Worm (Caenorhabditis elegans) whole organism, L4 larva: Measurements from ENCODE around the gene T07C12.10.
"Not testable (repeated sequence)": the region's sequence is repeated elsewhere in the genome, so short reads cannot be mapped to it uniquely, and the experiment has no call there.

Experiments used
- F10B5.3 ChIP-seq: sonication (generic microtip); optimal IDR thresholded peaks from 2 replicates; lab custom pipeline; 2016; ENCODE audit warnings: mild to moderate bottlenecking, missing genetic modification characterization, missing compliant biosample characterization
- daf-16 ChIP-seq, 3 experiments: sonication (generic microtip); optimal IDR thresholded peaks; 2 replicates each; lab custom pipeline; 2016 to 2017; ENCODE audit warnings: missing genetic modification characterization in 3 of 3, missing genetic modification reagents in 3 of 3, mild to moderate bottlenecking in 2 of 3, missing compliant biosample characterization in 2 of 3, missing biosample characterization in 1 of 3, moderate library complexity in 1 of 3
- fos-1 ChIP-seq: fragments of 150-350 bp; optimal IDR thresholded peaks from 2 replicates; lab custom pipeline; 2014; ENCODE audit warnings: missing biosample characterization, missing genetic modification characterization
- lsy-2 ChIP-seq, 2 experiments: fragments of 150-350 bp in 1 of 2; sonication (generic microtip) in 1 of 2; optimal IDR thresholded peaks; 2 replicates each; lab custom pipeline; 2014 to 2017; ENCODE audit warnings: missing biosample characterization in 2 of 2, missing genetic modification characterization in 2 of 2
- mdl-1 ChIP-seq, 2 experiments: fragments of 150-350 bp in 1 of 2; sonication (generic microtip) in 1 of 2; optimal IDR thresholded peaks; 2 replicates each; lab custom pipeline; 2014 to 2017; ENCODE audit warnings: missing biosample characterization in 2 of 2, missing genetic modification characterization in 2 of 2
- mes-2 ChIP-seq: sonication (generic microtip); optimal IDR thresholded peaks from 2 replicates; lab custom pipeline; 2016; ENCODE audit warnings: missing genotype, mild to moderate bottlenecking, missing genetic modification characterization, missing compliant biosample characterization; ENCODE audit not compliant: poor library complexity, severe bottlenecking
- nhr-11 ChIP-seq: fragments of 150-350 bp; optimal IDR thresholded peaks from 2 replicates; lab custom pipeline; 2014; ENCODE audit warnings: missing biosample characterization, missing genetic modification characterization
- nhr-237 ChIP-seq: sonication (generic microtip); optimal IDR thresholded peaks from 2 replicates; lab custom pipeline; 2017; ENCODE audit warnings: missing biosample characterization, missing genetic modification characterization
- nhr-25 ChIP-seq: sonication (generic microtip); optimal IDR thresholded peaks from 2 replicates; lab custom pipeline; 2017; ENCODE audit warnings: missing genetic modification characterization, mild to moderate bottlenecking, missing compliant biosample characterization, antibody characterized with exemption, moderate library complexity, borderline replicate concordance; ENCODE audit not compliant: insufficient read depth

DNA sequence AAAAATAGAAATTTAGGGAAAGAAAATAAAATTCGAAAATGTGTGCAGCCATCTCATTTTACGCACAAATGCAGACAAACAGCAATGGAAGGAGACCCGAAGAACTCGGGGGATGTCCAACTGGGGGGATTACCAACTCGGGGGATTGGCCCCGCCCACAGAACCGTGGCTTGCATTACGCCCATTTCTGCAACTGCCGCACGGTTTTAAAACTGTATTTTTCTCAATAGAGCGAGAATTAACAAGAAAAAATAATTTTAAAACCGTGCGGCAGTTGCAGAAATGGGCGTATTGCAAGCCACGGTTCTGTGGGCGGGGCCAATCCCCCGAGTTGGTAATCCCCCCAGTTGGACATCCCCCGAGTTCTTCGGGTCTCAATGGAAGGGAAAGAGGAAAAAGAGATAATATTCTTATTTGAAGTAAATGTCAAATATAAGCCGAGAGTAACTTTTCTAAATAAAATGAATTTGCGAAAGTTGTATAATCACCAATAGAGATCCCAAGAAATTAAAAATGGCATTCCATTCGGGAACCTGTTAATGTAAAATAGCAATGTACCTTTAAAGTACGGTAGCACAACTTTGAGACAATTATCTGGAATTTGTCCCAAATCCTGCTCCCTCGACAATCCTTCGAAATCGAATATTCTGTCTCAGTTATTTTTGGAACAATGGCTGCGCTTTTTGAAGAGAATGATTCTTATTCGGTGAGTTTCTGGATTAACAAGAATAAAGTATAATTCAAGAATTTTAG lies 20.6 kb upstream of the T07C12.10 start, which contains the start of the genes ruvb-1 and tofu-1:
- not testable (repeated sequence) for TF ChIP-seq nhr-237; nhr-11; daf-16 (GFP tag; optimal IDR thresholded peaks at IDR 0.05; lab: Kevin White, UChicago); daf-16 (tag; optimal IDR thresholded peaks at IDR 0.05; lab: Kevin White, UChicago); F10B5.3; fos-1 (tag; lab: Kevin White, UChicago)
- TF ChIP-seq mdl-1 (tag; optimal IDR thresholded peaks at IDR 0.05; lab: Kevin White, UChicago) (peak; percentile 0 to 4), lsy-2 (tag; optimal IDR thresholded peaks at IDR 0.05; lab: Kevin White, UChicago) (peak in 1 of 2 experiments; percentile 73), nhr-25 (peak; percentile 38), mes-2 (tag; lab: Kevin White, UChicago) (peak; percentile 75)
